ENCODE assay signal across 4 worm cellular contexts in genomic region chrIII:5229511-5230250, ce11.
TF ChIP-seq lines count a peak whose summit lies in the region.

No protein-coding gene starts in this region.

TF ChIP-seq in whole organism, L1 larva, 84 proteins besides CTCF, POLR2A, EP300 and RAD21:
- TF ChIP-seq alr-1 (tag; optimal IDR thresholded peaks at IDR 0.05; lab: Kevin White, UChicago; ENCODE audit: borderline replicate concordance), result peak; percentile 94
- no peak for TF ChIP-seq ceh-90 (tag; optimal IDR thresholded peaks at IDR 0.05; lab: Kevin White, UChicago)
- TF ChIP-seq nhr-85 (tag; lab: Kevin White, UChicago), result peak; percentile 59
- TF ChIP-seq efl-1 (optimal IDR thresholded peaks at IDR 0.05; lab: Kevin White, UChicago), result no peak
- peak in 1 of 2 experiments; percentile 90 for TF ChIP-seq efl-1 (GFP tag; optimal IDR thresholded peaks at IDR 0.05 in 1 of 2; lab: Kevin White, UChicago)
- TF ChIP-seq nhr-76 (tag; optimal IDR thresholded peaks at IDR 0.05; lab: Kevin White, UChicago), result peak; percentile 33

TF ChIP-seq in whole organism, L2 larva, 48 proteins besides CTCF, POLR2A, EP300 and RAD21:
- no peak for TF ChIP-seq mab-5 (tag; optimal IDR thresholded peaks at IDR 0.05; lab: Kevin White, UChicago)
- TF ChIP-seq nhr-23 (tag; optimal IDR thresholded peaks at IDR 0.05; lab: Kevin White, UChicago), result peak; percentile 35

TF ChIP-seq in whole organism, L4 larva, 104 proteins besides CTCF, POLR2A, EP300 and RAD21:
- TF ChIP-seq dve-1 (tag; optimal IDR thresholded peaks at IDR 0.05; lab: Kevin White, UChicago; ENCODE audit: insufficient read depth) (no peak), egl-43 (GFP tag; IDR thresholded peaks at IDR 0.05; lab: Robert Waterston, UW) (no peak), arid-1 (GFP tag; conservative IDR thresholded peaks at IDR 0.05; lab: Robert Waterston, UW) (no peak), aha-1 (tag; lab: Kevin White, UChicago) (peak; percentile 82), zip-11 (GFP tag; IDR thresholded peaks at IDR 0.05; lab: Robert Waterston, UW) (no peak), lin-29 (GFP tag; IDR thresholded peaks at IDR 0.05; lab: Robert Waterston, UW) (no peak), F37D6.2 (tag; optimal IDR thresholded peaks at IDR 0.05; lab: Kevin White, UChicago) (no peak), mep-1 (tag; optimal IDR thresholded peaks at IDR 0.05; lab: Kevin White, UChicago) (no peak), D1046.2 (GFP tag; IDR thresholded peaks at IDR 0.05; lab: Robert Waterston, UW) (0 out of 2 replicates have a peak, but pooled peaks have one; percentile 20), vab-7 (GFP tag; IDR thresholded peaks at IDR 0.05; lab: Robert Waterston, UW) (no peak), nhr-77 (tag; optimal IDR thresholded peaks at IDR 0.05; lab: Kevin White, UChicago) (no peak), set-16 (GFP tag; IDR thresholded peaks at IDR 0.05; lab: Robert Waterston, UW) (no peak), F26F4.8 (GFP tag; conservative IDR thresholded peaks at IDR 0.05; lab: Robert Waterston, UW) (no peak), snpc-1.2 (GFP tag; IDR thresholded peaks at IDR 0.05; lab: Robert Waterston, UW) (no peak), aly-2 (tag; optimal IDR thresholded peaks at IDR 0.05; lab: Kevin White, UChicago) (peak; percentile 75)

TF ChIP-seq in whole organism, young adult, 124 proteins besides CTCF, POLR2A, EP300 and RAD21:
- no peak for TF ChIP-seq nfyb-1 (GFP tag; IDR thresholded peaks at IDR 0.05; lab: Robert Waterston, UW)
- no peak for TF ChIP-seq attf-6 (GFP tag; IDR thresholded peaks at IDR 0.05; lab: Robert Waterston, UW)
- TF ChIP-seq pha-4 (tag; optimal IDR thresholded peaks at IDR 0.05; lab: Kevin White, UChicago), result no peak
- peak; percentile 4 for TF ChIP-seq ZK185.1 (tag; optimal IDR thresholded peaks at IDR 0.05; lab: Kevin White, UChicago; ENCODE audit: poor library complexity, severe bottlenecking)
- TF ChIP-seq F37B4.10 (GFP tag; IDR thresholded peaks at IDR 0.05; lab: Robert Waterston, UW), result 0 out of 2 replicates have a peak, but pooled peaks have one; percentile 27
- no peak for TF ChIP-seq dpff-1 (tag; optimal IDR thresholded peaks at IDR 0.05; lab: Kevin White, UChicago)
- 0 out of 2 replicates have a peak, but pooled peaks have one; percentile 60 for TF ChIP-seq ceh-58 (GFP tag; IDR thresholded peaks at IDR 0.05; lab: Robert Waterston, UW)
- no peak for TF ChIP-seq snpc-3.4 (tag; optimal IDR thresholded peaks at IDR 0.05; lab: Kevin White, UChicago)
- TF ChIP-seq B0035.1 (tag; optimal IDR thresholded peaks at IDR 0.05; lab: Kevin White, UChicago), result no peak
- TF ChIP-seq C06A6.2 (GFP tag; conservative IDR thresholded peaks at IDR 0.05; lab: Robert Waterston, UW), result no peak
- TF ChIP-seq tbp1 (GFP tag; optimal IDR thresholded peaks at IDR 0.05; lab: Kevin White, UChicago), result no peak
- 0 out of 2 replicates have a peak, but pooled peaks have one; percentile 28 for TF ChIP-seq madf-3 (GFP tag; IDR thresholded peaks at IDR 0.05; lab: Robert Waterston, UW)
- TF ChIP-seq Y53G8AR.9 (GFP tag; conservative IDR thresholded peaks at IDR 0.05; lab: Robert Waterston, UW), result peak; percentile 34; the same call in 1 of the 2 replicates
- TF ChIP-seq nhr-120 (GFP tag; IDR thresholded peaks at IDR 0.05; lab: Robert Waterston, UW), result no peak
TF ChIP-seq in whole organism, young adult: peak in this region for 5.
